Fruit fly (Drosophila melanogaster) whole organism, adult: ENCODE measurements around the gene LysP.

Source experiments
- CG11617 ChIP-seq: fragments of 200-800 bp; sonication (Bioruptor generic); optimal IDR thresholded peaks from 2 replicates; lab custom pipeline; 2017; ENCODE audit warnings: mild to moderate bottlenecking, missing biosample characterization, missing genetic modification reagents, missing genetic modification characterization
- CG12768 ChIP-seq: fragments of 200-800 bp; sonication (Bioruptor generic); optimal IDR thresholded peaks from 2 replicates; lab custom pipeline; 2017; ENCODE audit warnings: missing biosample characterization, missing genetic modification characterization, mild to moderate bottlenecking, moderate library complexity, missing genetic modification reagents
- CG14711 ChIP-seq: fragments of 200-800 bp; sonication (Bioruptor generic); optimal IDR thresholded peaks from 2 replicates; lab custom pipeline; 2018; ENCODE audit warnings: missing biosample characterization, mild to moderate bottlenecking, missing genetic modification characterization, moderate library complexity
- CG1620 ChIP-seq: fragments of 200-800 bp; sonication (Bioruptor generic); optimal IDR thresholded peaks from 2 replicates; lab custom pipeline; 2016; ENCODE audit warnings: missing biosample characterization, missing genetic modification characterization
- CG33017 ChIP-seq: fragments of 200-800 bp; sonication (Bioruptor generic); optimal IDR thresholded peaks from 2 replicates; lab custom pipeline; 2018; ENCODE audit warnings: missing biosample characterization, mild to moderate bottlenecking, missing genetic modification characterization, moderate library complexity
- CG5204 ChIP-seq: fragments of 200-800 bp; sonication (Bioruptor generic); optimal IDR thresholded peaks from 2 replicates; lab custom pipeline; 2016; ENCODE audit warnings: missing biosample characterization, missing genetic modification characterization
- CG7045 ChIP-seq: fragments of 200-800 bp; sonication (Bioruptor generic); optimal IDR thresholded peaks from 2 replicates; lab custom pipeline; 2017; ENCODE audit warnings: missing biosample characterization, mild to moderate bottlenecking, missing genetic modification characterization
- CG7101 ChIP-seq: fragments of 200-800 bp; sonication (Bioruptor generic); optimal IDR thresholded peaks from 2 replicates; lab custom pipeline; 2018; ENCODE audit warnings: missing biosample characterization, mild to moderate bottlenecking, missing genetic modification characterization, moderate library complexity
- Clk ChIP-seq: fragments of 200-800 bp; sonication (Bioruptor generic); optimal IDR thresholded peaks from 2 replicates; lab custom pipeline; 2017; ENCODE audit warnings: missing biosample characterization, missing genetic modification characterization
- Crg-1 ChIP-seq: fragments of 200-800 bp; sonication (Bioruptor generic); optimal IDR thresholded peaks from 2 replicates; lab custom pipeline; 2016; ENCODE audit warnings: missing biosample characterization, missing genetic modification characterization
- Hr96 ChIP-seq: fragments of 200-800 bp; sonication (Bioruptor generic); optimal IDR thresholded peaks from 2 replicates; lab custom pipeline; 2016; ENCODE audit warnings: missing biosample characterization, missing genetic modification characterization
- Mnt ChIP-seq: fragments of 200-800 bp; sonication (Bioruptor generic); optimal IDR thresholded peaks from 2 replicates; lab custom pipeline; 2016; ENCODE audit warnings: missing biosample characterization, mild to moderate bottlenecking, missing genetic modification characterization
- bab1 ChIP-seq: fragments of 200-800 bp; sonication (Bioruptor generic); optimal IDR thresholded peaks from 3 replicates; lab custom pipeline; 2019; ENCODE audit warnings: missing biosample characterization, mild to moderate bottlenecking, missing genetic modification characterization, moderate library complexity
- cic ChIP-seq: fragments of 200-800 bp; sonication (Bioruptor generic); optimal IDR thresholded peaks from 2 replicates; lab custom pipeline; 2017; ENCODE audit warnings: missing biosample characterization, mild to moderate bottlenecking, missing genetic modification characterization, moderate library complexity
- cnc ChIP-seq, 2 experiments: fragments of >200 bp; optimal IDR thresholded peaks; 2 replicates each; lab custom pipeline; 2017
- kay ChIP-seq: fragments of 200-800 bp; sonication (Bioruptor generic); peaks from one replicate; lab custom pipeline; 2016; ENCODE audit warnings: missing biosample characterization, missing genetic modification characterization, borderline replicate concordance
- ovo ChIP-seq: fragments of 200-800 bp; sonication (Bioruptor generic); optimal IDR thresholded peaks from 2 replicates; lab custom pipeline; 2016; ENCODE audit warnings: missing biosample characterization, missing genetic modification characterization
- pad ChIP-seq: fragments of 200-800 bp; sonication (Bioruptor generic); optimal IDR thresholded peaks from 3 replicates; lab custom pipeline; 2017; ENCODE audit warnings: missing biosample characterization, missing genetic modification characterization, mild to moderate bottlenecking, moderate library complexity, missing genetic modification reagents
- tj ChIP-seq: fragments of 200-800 bp; sonication (Bioruptor generic); optimal IDR thresholded peaks from 3 replicates; lab custom pipeline; 2017; ENCODE audit warnings: missing biosample characterization, mild to moderate bottlenecking, missing genetic modification characterization, moderate library complexity
- toe ChIP-seq: fragments of 200-800 bp; sonication (Bioruptor generic); optimal IDR thresholded peaks from 2 replicates; lab custom pipeline; 2016; ENCODE audit warnings: missing biosample characterization, missing genetic modification characterization

LysP gene

dm6 chr3L:1227303-1227797 is 8.9 kb upstream of the LysP start, which contains the start of gene LysS:
Gene LysS, plus strand, starts transcription at chr3L:1227747.
- TF ChIP-seq tj (GFP tag; lab: Kevin White, UChicago): no peak
- TF ChIP-seq ovo: no peak
- TF ChIP-seq CG14711 (tag; lab: Kevin White, UChicago): no peak
- TF ChIP-seq CG33017 (tag; lab: Kevin White, UChicago): no peak
- no peak for TF ChIP-seq CG1620 (GFP tag; lab: Kevin White, UChicago)
- no peak for TF ChIP-seq cic (GFP tag; lab: Kevin White, UChicago)
- TF ChIP-seq CG7045 (GFP tag; lab: Kevin White, UChicago): no peak
- TF ChIP-seq CG5204 (GFP tag; lab: Kevin White, UChicago): no peak
- TF ChIP-seq Crg-1 (GFP tag; lab: Kevin White, UChicago): no peak
- no peak for TF ChIP-seq CG7101
- TF ChIP-seq pad (GFP tag; lab: Kevin White, UChicago): no peak
- TF ChIP-seq Hr96: no peak

dm6 chr3L:1216460-1216859 is 2.0 kb downstream of the LysP start:
- no peak for TF ChIP-seq CG7101
- no peak for TF ChIP-seq toe (GFP tag; lab: Kevin White, UChicago)
- TF ChIP-seq CG14711 (tag; lab: Kevin White, UChicago): no peak
- TF ChIP-seq CG12768: no peak
- no peak for TF ChIP-seq CG1620 (GFP tag; lab: Kevin White, UChicago)
- no peak for TF ChIP-seq Crg-1 (GFP tag; lab: Kevin White, UChicago)
- TF ChIP-seq kay (GFP tag; lab: Kevin White, UChicago): no peak
- no peak for TF ChIP-seq CG11617 (GFP tag; lab: Kevin White, UChicago)
- no peak for TF ChIP-seq tj (GFP tag; lab: Kevin White, UChicago)
- no peak for TF ChIP-seq Mnt (GFP tag; lab: Kevin White, UChicago)
- TF ChIP-seq cic (GFP tag; lab: Kevin White, UChicago): no peak
- no peak for TF ChIP-seq cnc (optimal IDR thresholded peaks at IDR 0.05; lab: Kevin White, UChicago)
- no peak for TF ChIP-seq CG33017 (tag; lab: Kevin White, UChicago)
- no peak for TF ChIP-seq ovo
- no peak for TF ChIP-seq Hr96

dm6 chr3L:1212571-1212970 is 5.9 kb downstream of the LysP start, which contains the start of gene LysE:
Gene LysE, plus strand, starts transcription at chr3L:1212827.
- TF ChIP-seq CG7101 (no peak), Mnt (GFP tag; lab: Kevin White, UChicago) (no peak), Hr96 (no peak), CG12768 (no peak), CG1620 (GFP tag; lab: Kevin White, UChicago) (no peak), CG33017 (tag; lab: Kevin White, UChicago) (no peak), CG14711 (tag; lab: Kevin White, UChicago) (no peak), pad (GFP tag; lab: Kevin White, UChicago) (no peak), CG11617 (GFP tag; lab: Kevin White, UChicago) (no peak), Crg-1 (GFP tag; lab: Kevin White, UChicago) (no peak), CG7045 (GFP tag; lab: Kevin White, UChicago) (no peak), bab1 (no peak), cic (GFP tag; lab: Kevin White, UChicago) (no peak), kay (GFP tag; lab: Kevin White, UChicago) (no peak), Clk (GFP tag; lab: Kevin White, UChicago) (no peak), CG5204 (GFP tag; lab: Kevin White, UChicago) (no peak), toe (GFP tag; lab: Kevin White, UChicago) (no peak), ovo (no peak), cnc (optimal IDR thresholded peaks at IDR 0.05; lab: Kevin White, UChicago) (no peak)

dm6 chr3L:1212113-1212512 is 6.4 kb downstream of the LysP start:
- TF ChIP-seq CG14711 (tag; lab: Kevin White, UChicago) (no peak), Mnt (GFP tag; lab: Kevin White, UChicago) (no peak), Crg-1 (GFP tag; lab: Kevin White, UChicago) (no peak), Clk (GFP tag; lab: Kevin White, UChicago) (no peak), cic (GFP tag; lab: Kevin White, UChicago) (no peak), CG7101 (no peak), cnc (optimal IDR thresholded peaks at IDR 0.05; lab: Kevin White, UChicago) (no peak), CG33017 (tag; lab: Kevin White, UChicago) (no peak), ovo (no peak), CG7045 (GFP tag; lab: Kevin White, UChicago) (no peak), kay (GFP tag; lab: Kevin White, UChicago) (no peak)

dm6 chr3L:1211096-1211495 is 7.4 kb downstream of the LysP start, which contains the start of gene LysD:
Gene LysD, minus strand, starts transcription at chr3L:1211196.
- TF ChIP-seq Clk (GFP tag; lab: Kevin White, UChicago): no peak
- no peak for TF ChIP-seq kay (GFP tag; lab: Kevin White, UChicago)
- no peak for TF ChIP-seq CG14711 (tag; lab: Kevin White, UChicago)
- no peak for TF ChIP-seq Hr96
- no peak for TF ChIP-seq CG7101
- no peak for TF ChIP-seq tj (GFP tag; lab: Kevin White, UChicago)
- no peak for TF ChIP-seq CG5204 (GFP tag; lab: Kevin White, UChicago)
- no peak for TF ChIP-seq Mnt (GFP tag; lab: Kevin White, UChicago)
- TF ChIP-seq bab1: no peak
- no peak for TF ChIP-seq ovo
- TF ChIP-seq CG1620 (GFP tag; lab: Kevin White, UChicago): no peak
- no peak for TF ChIP-seq cic (GFP tag; lab: Kevin White, UChicago)
- TF ChIP-seq cnc (optimal IDR thresholded peaks at IDR 0.05; lab: Kevin White, UChicago): no peak
- TF ChIP-seq pad (GFP tag; lab: Kevin White, UChicago): no peak
- TF ChIP-seq CG11617 (GFP tag; lab: Kevin White, UChicago): no peak
- TF ChIP-seq toe (GFP tag; lab: Kevin White, UChicago): no peak

dm6 chr3L:1208206-1208605 is 10.3 kb downstream of the LysP start:
- TF ChIP-seq Mnt (GFP tag; lab: Kevin White, UChicago) (no peak), CG11617 (GFP tag; lab: Kevin White, UChicago) (no peak), CG12768 (no peak), kay (GFP tag; lab: Kevin White, UChicago) (no peak)
